Worm (Caenorhabditis elegans): ENCODE results near the gene lig-4.
A peak's percentile ranks its signal among the peaks of the same experiment; 100 is the strongest.

The lig-4 gene

ce11 chrIII:7488303-7488702 is 33.0 kb upstream of the lig-4 start:
- no peak for TF ChIP-seq F22D6.2 (tag; optimal IDR thresholded peaks at IDR 0.05)
- TF ChIP-seq ztf-26 (tag; optimal IDR thresholded peaks at IDR 0.05) = peak; percentile 61
- no peak for TF ChIP-seq lin-35 (GFP tag; optimal IDR thresholded peaks at IDR 0.05)
- peak; percentile 10 for TF ChIP-seq lin-40 (tag; optimal IDR thresholded peaks at IDR 0.05)
- TF ChIP-seq somi-1 (GFP tag; optimal IDR thresholded peaks at IDR 0.05) = peak; percentile 33
- no peak for TF ChIP-seq hlh-12 (tag; optimal IDR thresholded peaks at IDR 0.05)

- TF ChIP-seq cebp-2 (GFP tag; IDR thresholded peaks at IDR 0.05) = no peak
- peak; percentile 78 for TF ChIP-seq hmg-1.2 (GFP tag; IDR thresholded peaks at IDR 0.05)
Measured at ce11 chrIII:7489055-7489534, 32.2 kb upstream of the lig-4 start, which contains the start of gene mup-4. TSS of gene mup-4 (minus strand) at chrIII:7489105.

- TF ChIP-seq F37B4.10 (GFP tag; IDR thresholded peaks at IDR 0.05) = no peak
- no peak for TF ChIP-seq tlf-1 (GFP tag; optimal IDR thresholded peaks at IDR 0.05)
- TF ChIP-seq madf-10 (tag; optimal IDR thresholded peaks at IDR 0.05) = no peak
- TF ChIP-seq fkh-3 (tag; optimal IDR thresholded peaks at IDR 0.05) = no peak
- TF ChIP-seq hlh-12 (tag; optimal IDR thresholded peaks at IDR 0.05) = no peak
- no peak for TF ChIP-seq nhr-179 (tag; optimal IDR thresholded peaks at IDR 0.05)
- TF ChIP-seq somi-1 (GFP tag; optimal IDR thresholded peaks at IDR 0.05) = no peak
- TF ChIP-seq lag-1 (GFP tag; IDR thresholded peaks at IDR 0.05) = no peak
- no peak for TF ChIP-seq snpc-4 (GFP tag; optimal IDR thresholded peaks at IDR 0.05)
- no peak for TF ChIP-seq snpc-4 (tag; optimal IDR thresholded peaks at IDR 0.05)
- TF ChIP-seq ztf-22 (GFP tag; optimal IDR thresholded peaks at IDR 0.05) = no peak
- TF ChIP-seq ekl-4 (GFP tag; IDR thresholded peaks at IDR 0.05) = no peak
- no peak for TF ChIP-seq sea-2 (GFP tag; IDR thresholded peaks at IDR 0.05)
- TF ChIP-seq efl-1 (GFP tag; optimal IDR thresholded peaks at IDR 0.05) = no peak
- no peak for TF ChIP-seq rec-8 (tag; optimal IDR thresholded peaks at IDR 0.05)
- no peak for TF ChIP-seq tbx-9 (tag; optimal IDR thresholded peaks at IDR 0.05; ENCODE audit: borderline replicate concordance)
- TF ChIP-seq lin-40 (tag; optimal IDR thresholded peaks at IDR 0.05) = no peak
Measured at ce11 chrIII:7490061-7490460, 31.2 kb upstream of the lig-4 start.

ce11 chrIII:7491931-7492330 is 29.3 kb upstream of the lig-4 start:
- no peak for TF ChIP-seq rcor-1 (GFP tag; IDR thresholded peaks at IDR 0.05)
- no peak for TF ChIP-seq lin-35 (GFP tag; optimal IDR thresholded peaks at IDR 0.05)
- no peak for TF ChIP-seq madf-8 (GFP tag; conservative IDR thresholded peaks at IDR 0.05)
- no peak for TF ChIP-seq chd-7 (tag; optimal IDR thresholded peaks at IDR 0.05)

ce11 chrIII:7494850-7495314 is 26.4 kb upstream of the lig-4 start:
- TF ChIP-seq mes-4 (tag; optimal IDR thresholded peaks at IDR 0.05) = no peak
- no peak for TF ChIP-seq hlh-26 (GFP tag; conservative IDR thresholded peaks at IDR 0.05)
- no peak for TF ChIP-seq lsy-27 (tag; optimal IDR thresholded peaks at IDR 0.05; ENCODE audit: borderline replicate concordance, insufficient read depth)
- peak; percentile 30 for TF ChIP-seq die-1 (tag; optimal IDR thresholded peaks at IDR 0.05)
- TF ChIP-seq hlh-12 (tag; optimal IDR thresholded peaks at IDR 0.05) = peak; percentile 44
- TF ChIP-seq zfh-2 (GFP tag; conservative IDR thresholded peaks at IDR 0.05) = no peak
- 0 out of 2 replicates have a peak, but pooled peaks have one; percentile 5 for TF ChIP-seq bed-1 (GFP tag; IDR thresholded peaks at IDR 0.05)
- TF ChIP-seq attf-3 (GFP tag; conservative IDR thresholded peaks at IDR 0.05) = no peak
- no peak for TF ChIP-seq egrh-3 (GFP tag; IDR thresholded peaks at IDR 0.05)
- peak; percentile 37; the same call in 1 of the 2 replicates for TF ChIP-seq hmg-20 (GFP tag; IDR thresholded peaks at IDR 0.05)
- no peak for TF ChIP-seq Y67H2A.10 (GFP tag; conservative IDR thresholded peaks at IDR 0.05)
- peak; percentile 41 for TF ChIP-seq T26A5.8 (tag; optimal IDR thresholded peaks at IDR 0.05)
- peak; percentile 45 for TF ChIP-seq lin-54 (GFP tag; optimal IDR thresholded peaks at IDR 0.05)
- no peak for TF ChIP-seq K12H6.12 (tag; optimal IDR thresholded peaks at IDR 0.05)
- TF ChIP-seq unc-130 (GFP tag; optimal IDR thresholded peaks at IDR 0.05) = peak; percentile 56
- TF ChIP-seq nhr-27 (tag; optimal IDR thresholded peaks at IDR 0.05) = peak; percentile 81
- no peak for TF ChIP-seq ama-1 (optimal IDR thresholded peaks at IDR 0.05)
- peak; percentile 53 to 90 for TF ChIP-seq ama-1 (GFP tag; optimal IDR thresholded peaks at IDR 0.05)
- peak; percentile 78 for TF ChIP-seq atf-7 (tag; optimal IDR thresholded peaks at IDR 0.05)
- TF ChIP-seq athp-1 (tag; optimal IDR thresholded peaks at IDR 0.05) = peak; percentile 80
